Worm (Caenorhabditis elegans): Measurements from ENCODE around the gene fbxb-18.

Gene fbxb-18

DNA sequence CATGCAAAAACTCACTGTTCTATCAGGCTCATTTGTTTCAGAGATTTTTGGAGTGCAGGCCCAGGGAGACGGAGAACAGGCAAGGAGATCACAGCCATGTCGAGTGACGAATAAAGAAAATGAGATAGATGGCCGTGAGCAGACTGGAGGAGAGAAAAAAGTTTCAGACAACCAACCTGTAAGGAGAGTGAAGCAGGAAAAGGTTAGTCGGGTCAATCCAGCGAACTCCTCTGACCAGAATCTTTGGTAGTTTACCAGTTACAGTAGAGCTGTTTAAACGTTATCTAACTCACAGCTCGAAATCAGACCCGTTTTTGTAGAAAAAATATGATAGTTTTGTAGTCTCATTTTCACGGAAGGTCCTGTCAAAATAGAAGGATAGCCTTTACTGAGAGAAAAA lies 39.9 kb downstream of the fbxb-18 start, which contains the start of gene fbxb-21:
Gene fbxb-21 (minus strand): TSS at position 101 of the 400 bp plus-strand sequence.
- TF ChIP-seq tbx-37 (GFP tag; conservative IDR thresholded peaks at IDR 0.05) (no peak), flt-1 (GFP tag; IDR thresholded peaks at IDR 0.05) (no peak), sea-1 (GFP tag; conservative IDR thresholded peaks at IDR 0.05) (no peak), F13C5.2 (tag; optimal IDR thresholded peaks at IDR 0.05) (no peak), B0310.2 (tag; optimal IDR thresholded peaks at IDR 0.05) (no peak), ets-7 (tag; optimal IDR thresholded peaks at IDR 0.05) (no peak), hmbx-1 (tag; optimal IDR thresholded peaks at IDR 0.05) (no peak), ama-1 (optimal IDR thresholded peaks at IDR 0.05) (no peak), hmg-4 (GFP tag; optimal IDR thresholded peaks at IDR 0.05) (no peak), ceh-13 (GFP tag; optimal IDR thresholded peaks at IDR 0.05) (no peak), tbx-11 (GFP tag; IDR thresholded peaks at IDR 0.05) (no peak), ceh-36 (tag; optimal IDR thresholded peaks at IDR 0.05) (no peak), scrt-1 (GFP tag; IDR thresholded peaks at IDR 0.05) (no peak), tra-4 (tag; optimal IDR thresholded peaks at IDR 0.05) (no peak), aly-1 (tag; optimal IDR thresholded peaks at IDR 0.05) (no peak), pes-1 (GFP tag; IDR thresholded peaks at IDR 0.05) (no peak), hnd-1 (tag; optimal IDR thresholded peaks at IDR 0.05) (no peak)

DNA sequence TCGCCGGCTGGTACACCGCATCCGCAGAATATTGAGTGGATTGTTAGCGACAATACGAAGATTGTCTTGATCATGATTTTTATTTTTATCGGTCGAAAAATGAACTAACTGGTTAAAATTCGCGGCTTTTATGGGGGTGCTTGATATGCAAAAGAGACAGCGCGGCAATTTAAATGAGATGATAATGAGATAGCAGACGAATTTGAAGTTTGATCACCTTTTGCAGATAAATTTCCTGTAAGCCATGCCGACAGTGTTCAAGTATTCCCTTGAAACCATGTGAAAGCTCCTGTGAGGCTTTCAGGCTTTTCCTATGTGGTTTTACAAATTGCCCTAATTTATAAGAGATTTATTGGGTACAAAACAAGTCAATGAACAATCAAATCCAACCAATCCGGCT lies 42.5 kb downstream of the fbxb-18 start, which contains the start of gene ZC204.17:
Gene ZC204.17 (minus strand): TSS at position 101 of the 400 bp plus-strand sequence.
- TF ChIP-seq sea-1 (GFP tag; conservative IDR thresholded peaks at IDR 0.05): no peak
- no peak for TF ChIP-seq ceh-13 (GFP tag; optimal IDR thresholded peaks at IDR 0.05)
- TF ChIP-seq aly-1 (tag; optimal IDR thresholded peaks at IDR 0.05): no peak
- no peak for TF ChIP-seq scrt-1 (GFP tag; IDR thresholded peaks at IDR 0.05)
- TF ChIP-seq B0310.2 (tag; optimal IDR thresholded peaks at IDR 0.05): no peak
- no peak for TF ChIP-seq flt-1 (GFP tag; IDR thresholded peaks at IDR 0.05)
- no peak for TF ChIP-seq tbx-37 (GFP tag; conservative IDR thresholded peaks at IDR 0.05)
- TF ChIP-seq F13C5.2 (tag; optimal IDR thresholded peaks at IDR 0.05): no peak
- TF ChIP-seq tbx-11 (GFP tag; IDR thresholded peaks at IDR 0.05): no peak
- no peak for TF ChIP-seq pes-1 (GFP tag; IDR thresholded peaks at IDR 0.05)
- no peak for TF ChIP-seq ama-1 (optimal IDR thresholded peaks at IDR 0.05)
- TF ChIP-seq hmbx-1 (tag; optimal IDR thresholded peaks at IDR 0.05): no peak
- TF ChIP-seq hmg-4 (GFP tag; optimal IDR thresholded peaks at IDR 0.05): no peak
- TF ChIP-seq ets-7 (tag; optimal IDR thresholded peaks at IDR 0.05): no peak
- TF ChIP-seq hnd-1 (tag; optimal IDR thresholded peaks at IDR 0.05): no peak
- TF ChIP-seq ceh-36 (tag; optimal IDR thresholded peaks at IDR 0.05): no peak
- TF ChIP-seq tra-4 (tag; optimal IDR thresholded peaks at IDR 0.05): no peak

ce11 chrII:1644777-1645348 lies 43.9 kb downstream of the fbxb-18 start, which contains the start of gene ZC204.6:
Gene ZC204.6, minus strand, starts transcription at chrII:1644827.
- TF ChIP-seq hnd-1 (tag; optimal IDR thresholded peaks at IDR 0.05): no peak
- no peak for TF ChIP-seq flt-1 (GFP tag; IDR thresholded peaks at IDR 0.05)
- TF ChIP-seq hmbx-1 (tag; optimal IDR thresholded peaks at IDR 0.05): no peak
- no peak for TF ChIP-seq scrt-1 (GFP tag; IDR thresholded peaks at IDR 0.05)
- no peak for TF ChIP-seq pes-1 (GFP tag; IDR thresholded peaks at IDR 0.05)

DNA sequence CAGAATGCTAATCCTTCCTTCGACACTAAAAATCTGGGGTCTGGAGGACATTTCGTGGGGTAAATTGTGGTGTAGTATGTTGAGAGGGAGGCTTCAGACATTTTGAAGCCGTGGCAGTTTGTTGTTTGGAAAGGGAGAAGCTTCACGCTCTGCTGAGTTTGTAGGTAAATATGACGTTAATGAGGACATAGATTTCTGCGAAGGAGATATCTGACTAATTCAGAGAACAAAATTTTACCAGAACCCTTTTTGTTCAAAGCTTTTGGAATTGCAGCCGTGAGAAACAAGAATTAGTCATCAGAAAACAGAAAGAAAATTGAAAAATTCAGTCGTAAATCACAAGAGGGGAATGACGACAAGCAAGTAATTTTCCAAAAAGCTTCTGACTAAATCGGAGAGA lies 48.2 kb downstream of the fbxb-18 start, which contains the start of gene srh-72:
Gene srh-72 (minus strand): TSS at position 101 of the 400 bp plus-strand sequence.
- TF ChIP-seq flt-1 (GFP tag; IDR thresholded peaks at IDR 0.05): no peak
- no peak for TF ChIP-seq tbx-37 (GFP tag; conservative IDR thresholded peaks at IDR 0.05)
- TF ChIP-seq tbx-11 (GFP tag; IDR thresholded peaks at IDR 0.05): no peak
- TF ChIP-seq aly-1 (tag; optimal IDR thresholded peaks at IDR 0.05): no peak
- TF ChIP-seq B0310.2 (tag; optimal IDR thresholded peaks at IDR 0.05): no peak
- TF ChIP-seq hnd-1 (tag; optimal IDR thresholded peaks at IDR 0.05): no peak
- TF ChIP-seq ceh-13 (GFP tag; optimal IDR thresholded peaks at IDR 0.05): no peak

Data from whole organism, early embryonic.